Worm (Caenorhabditis elegans): Measurements from ENCODE around the gene Y53C12B.7.

DNA sequence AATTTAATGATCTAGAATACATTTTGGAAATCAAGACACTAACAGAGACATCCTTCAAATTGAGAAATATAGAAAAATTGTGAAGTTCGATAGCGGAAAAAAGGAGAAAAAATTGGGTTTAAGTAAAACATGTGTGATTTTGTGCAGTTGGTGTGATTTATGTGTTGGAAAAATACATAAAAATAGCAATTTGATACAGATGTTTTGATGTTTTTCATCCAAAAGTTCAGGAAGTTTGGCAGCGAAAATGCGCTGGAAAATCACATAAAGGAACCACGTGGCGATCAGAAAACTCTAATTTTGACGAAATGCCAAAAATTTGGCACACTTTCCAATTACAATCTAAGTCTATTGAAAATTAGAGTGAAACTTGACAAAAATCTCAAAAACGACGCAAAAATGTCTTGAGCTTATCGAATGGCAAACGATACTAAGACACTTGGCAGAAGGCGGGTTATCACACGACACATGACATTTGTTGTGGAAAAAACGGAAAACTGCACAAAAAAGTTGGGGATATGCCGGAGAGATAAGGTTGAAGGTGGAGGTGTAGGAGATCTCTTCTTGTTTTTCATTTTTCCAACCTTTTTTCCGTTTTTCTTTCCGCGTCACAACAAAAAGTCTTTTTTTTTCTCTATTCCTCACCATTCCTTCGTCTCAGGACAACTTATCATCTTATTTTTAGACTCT, 21.0 kb upstream of the Y53C12B.7 start, which contains the start of gene ZK1321.4:
- no peak for TF ChIP-seq nhr-27 (tag; optimal IDR thresholded peaks at IDR 0.05)
- TF ChIP-seq T26A5.8 (tag; optimal IDR thresholded peaks at IDR 0.05): no peak
- no peak for TF ChIP-seq ceh-79 (tag; optimal IDR thresholded peaks at IDR 0.05)
- no peak for TF ChIP-seq unc-62 (GFP tag; optimal IDR thresholded peaks at IDR 0.05)
- no peak for TF ChIP-seq somi-1 (GFP tag; optimal IDR thresholded peaks at IDR 0.05)
- TF ChIP-seq F37B4.10 (GFP tag; IDR thresholded peaks at IDR 0.05): no peak
- TF ChIP-seq nfya-1 (tag; optimal IDR thresholded peaks at IDR 0.05; ENCODE audit: borderline replicate concordance, insufficient read depth): no peak
- no peak for TF ChIP-seq lir-1 (GFP tag; conservative IDR thresholded peaks at IDR 0.05)
- no peak for TF ChIP-seq dpl-1 (GFP tag; optimal IDR thresholded peaks at IDR 0.05)
- no peak for TF ChIP-seq tbp1 (GFP tag; optimal IDR thresholded peaks at IDR 0.05)

Measured in whole organism, young adult.